Worm (Caenorhabditis elegans): ENCODE results near the gene srj-42.

DNA sequence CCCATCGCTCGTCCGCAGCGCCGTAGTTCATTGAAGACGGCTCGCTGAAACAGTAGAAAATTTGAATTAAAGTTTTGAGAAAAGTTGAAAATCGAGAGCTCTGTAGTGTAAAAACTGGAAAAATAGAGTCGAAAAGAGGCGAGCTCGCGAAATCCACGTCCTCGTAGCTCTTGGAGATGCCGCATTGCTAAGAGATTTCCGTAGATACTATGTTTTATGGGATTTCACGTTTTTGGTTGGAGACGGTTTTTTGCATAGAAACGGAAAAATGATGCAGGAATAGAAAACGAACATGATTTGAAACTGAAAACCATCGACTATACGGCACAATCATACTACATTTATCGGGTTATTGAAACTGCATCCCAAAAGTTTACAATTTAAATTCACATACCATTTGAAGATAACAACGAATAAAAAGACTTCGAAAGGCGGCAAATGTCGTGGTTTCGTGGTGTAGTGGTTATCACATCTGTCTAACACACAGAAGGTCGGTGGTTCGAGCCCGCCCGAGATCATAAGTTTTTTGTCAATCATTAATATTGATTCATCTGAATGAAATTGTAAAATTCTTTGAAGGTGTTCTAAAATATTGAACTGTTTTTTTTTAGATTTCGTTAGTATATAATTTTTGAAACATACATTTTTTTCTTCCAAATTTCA is 17.0 kb downstream of the srj-42 start, which contains the start of gene pkd-2:
- TF ChIP-seq ztf-11 (tag; optimal IDR thresholded peaks at IDR 0.05) = no peak
- TF ChIP-seq lin-32 (GFP tag; optimal IDR thresholded peaks at IDR 0.05) = no peak
- TF ChIP-seq snpc-4 (tag; optimal IDR thresholded peaks at IDR 0.05) = no peak
